Worm (Caenorhabditis elegans) whole organism, midembryonic: ENCODE data around the gene C14A11.2.

ENCODE experiments used
- T22C8.4 ChIP-seq: fragments of 200-800 bp; sonication (Bioruptor generic); IDR thresholded peaks from 2 replicates; pipeline ENCODE4 v1.3.6; 2022; ENCODE audit warnings: missing genetic modification characterization, missing compliant biosample characterization
- cog-1 ChIP-seq: sonication (generic microtip); optimal IDR thresholded peaks from 2 replicates; lab custom pipeline; 2016; ENCODE audit warnings: missing genetic modification characterization, missing compliant biosample characterization
- flt-1 ChIP-seq: fragments of 200-800 bp; sonication (Bioruptor generic); IDR thresholded peaks from 2 replicates; pipeline ENCODE4 v1.3.6; 2022; ENCODE audit warnings: missing genetic modification characterization, missing compliant biosample characterization
- klf-2 ChIP-seq: fragments of 200-800 bp; sonication (Bioruptor generic); conservative IDR thresholded peaks from 2 replicates; pipeline ENCODE4 v1.3.6; 2022; ENCODE audit warnings: missing genetic modification reagents, missing genetic modification characterization, missing compliant biosample characterization
- med-1 ChIP-seq: sonication (generic microtip); optimal IDR thresholded peaks from 2 replicates; lab custom pipeline; 2017; ENCODE audit warnings: missing genetic modification characterization, mild to moderate bottlenecking, missing compliant biosample characterization, antibody characterized with exemption, missing genetic modification reagents; ENCODE audit not compliant: insufficient read depth
- ref-1 ChIP-seq: fragments of 200-800 bp; sonication (Bioruptor generic); conservative IDR thresholded peaks from 2 replicates; pipeline ENCODE4 v1.3.6; 2022; ENCODE audit warnings: missing genetic modification reagents, missing genetic modification characterization, missing compliant biosample characterization
- tab-1 ChIP-seq: fragments of 200-800 bp; sonication (Bioruptor generic); IDR thresholded peaks from 2 replicates; pipeline ENCODE4 v1.3.6; 2022; ENCODE audit warnings: missing genetic modification characterization, missing compliant biosample characterization
- ztf-23 ChIP-seq: fragments of 200-800 bp; sonication (Bioruptor generic); IDR thresholded peaks from 2 replicates; pipeline ENCODE4 v1.3.6; 2022; ENCODE audit warnings: missing genetic modification reagents, missing genetic modification characterization, missing compliant biosample characterization
- ztf-29 ChIP-seq: fragments of 200-800 bp; sonication (Bioruptor generic); IDR thresholded peaks from 2 replicates; pipeline ENCODE4 v1.3.6; 2022; ENCODE audit warnings: missing genetic modification reagents, missing genetic modification characterization, missing compliant biosample characterization

C14A11.2 gene

DNA sequence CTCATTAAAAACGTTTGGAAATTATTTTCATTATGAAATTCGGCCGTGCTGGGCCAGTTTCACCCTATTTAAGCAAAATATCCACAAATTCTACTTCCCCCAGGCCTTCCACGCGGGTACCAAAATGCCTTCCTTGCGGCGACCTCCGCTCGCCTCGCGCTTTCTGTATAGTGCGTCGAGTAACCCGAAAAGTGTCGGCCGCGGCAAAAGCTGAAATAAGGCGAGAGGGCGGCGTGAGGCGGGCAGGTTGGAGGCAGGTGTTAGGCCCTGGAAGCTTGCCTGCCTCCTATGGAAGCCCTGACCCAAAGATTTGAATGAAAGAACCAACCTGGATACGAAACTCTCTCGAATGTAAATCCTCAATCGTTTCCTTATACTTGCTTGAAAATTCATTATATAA, 23.4 kb downstream of the C14A11.2 start:
- TF ChIP-seq ztf-23 (GFP tag; lab: Robert Waterston, UW): no peak

DNA sequence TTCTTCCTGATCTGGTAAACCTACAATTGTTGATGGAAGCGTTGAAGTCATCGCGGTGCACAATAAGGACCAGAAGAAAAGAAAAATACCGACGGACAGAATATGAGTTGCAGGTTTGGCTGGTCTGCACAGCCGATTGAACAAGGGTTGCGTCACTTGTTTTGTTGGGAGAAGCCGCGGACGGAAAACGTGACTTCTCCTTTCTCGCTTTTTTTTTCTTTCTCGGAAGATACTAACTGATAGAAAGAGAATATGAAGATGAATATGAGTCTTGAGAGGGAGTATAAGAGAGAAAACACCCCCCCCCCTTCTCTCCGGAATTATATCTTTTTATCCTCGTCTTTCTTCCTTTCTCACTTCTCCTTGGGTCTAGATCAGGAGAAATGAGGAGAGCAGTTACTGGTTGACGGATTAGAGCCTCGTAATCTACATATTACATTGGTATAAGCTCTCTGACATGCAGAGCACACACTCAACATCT, 24.8 kb downstream of the C14A11.2 start, which contains the start of gene ssr-2:
Gene ssr-2 (minus strand): TSS at position 51 of the 481 bp plus-strand sequence.
- TF ChIP-seq ztf-29 (GFP tag; lab: Robert Waterston, UW) (no peak), klf-2 (no peak), med-1 (GFP tag; lab: Kevin White, UChicago) (no peak), ztf-23 (GFP tag; lab: Robert Waterston, UW) (no peak), tab-1 (no peak), flt-1 (no peak), ref-1 (GFP tag; lab: Robert Waterston, UW) (no peak), cog-1 (tag; lab: Kevin White, UChicago) (no peak), T22C8.4 (GFP tag; lab: Robert Waterston, UW) (no peak)

DNA sequence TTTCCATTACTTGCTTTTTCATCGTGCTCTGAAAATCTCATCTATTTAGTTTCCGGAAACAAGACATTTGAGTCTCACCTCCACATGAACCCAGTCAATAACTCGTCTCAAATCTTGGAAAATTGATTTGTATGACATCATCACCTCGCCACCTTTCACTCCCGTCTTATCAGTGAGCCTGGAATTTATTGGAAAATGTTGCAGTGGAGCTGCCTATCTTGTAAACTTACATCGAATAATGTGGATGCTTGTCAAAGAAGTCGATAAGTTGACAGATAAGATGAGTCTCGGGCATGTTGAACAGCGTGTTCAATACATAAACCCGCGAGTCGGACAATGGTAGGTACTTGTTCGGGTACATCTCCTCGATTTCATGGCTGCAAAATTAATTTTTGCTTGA, 33.9 kb downstream of the C14A11.2 start:
- TF ChIP-seq T22C8.4 (GFP tag; lab: Robert Waterston, UW) (no peak), ztf-23 (GFP tag; lab: Robert Waterston, UW) (no peak), ztf-29 (GFP tag; lab: Robert Waterston, UW) (no peak), klf-2 (no peak), med-1 (GFP tag; lab: Kevin White, UChicago) (no peak), tab-1 (no peak), cog-1 (tag; lab: Kevin White, UChicago) (no peak)

DNA sequence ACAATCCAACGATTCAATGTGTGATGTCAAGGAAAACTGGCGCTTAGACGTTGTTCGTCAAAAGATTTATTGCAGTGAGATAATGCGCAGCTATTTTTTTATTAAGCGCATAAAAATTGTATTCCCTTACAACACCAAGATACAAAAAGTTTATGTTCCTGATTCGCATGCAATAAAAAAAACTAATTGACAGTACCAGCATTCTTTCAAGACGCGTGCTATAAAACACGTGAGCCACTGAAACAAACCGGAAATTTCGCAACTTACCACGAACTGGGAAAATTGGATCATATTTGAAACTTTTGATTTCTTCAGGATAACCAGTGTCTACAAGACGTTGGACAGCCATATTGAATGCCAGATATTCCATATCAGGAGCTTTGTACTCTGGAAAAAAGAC, 34.6 kb downstream of the C14A11.2 start:
- TF ChIP-seq ztf-29 (GFP tag; lab: Robert Waterston, UW): no peak
- no peak for TF ChIP-seq med-1 (GFP tag; lab: Kevin White, UChicago)
- TF ChIP-seq tab-1: no peak
- TF ChIP-seq T22C8.4 (GFP tag; lab: Robert Waterston, UW): no peak
- TF ChIP-seq klf-2: no peak
- TF ChIP-seq ref-1 (GFP tag; lab: Robert Waterston, UW): no peak
- TF ChIP-seq flt-1: no peak
- TF ChIP-seq cog-1 (tag; lab: Kevin White, UChicago): no peak
- no peak for TF ChIP-seq ztf-23 (GFP tag; lab: Robert Waterston, UW)

DNA sequence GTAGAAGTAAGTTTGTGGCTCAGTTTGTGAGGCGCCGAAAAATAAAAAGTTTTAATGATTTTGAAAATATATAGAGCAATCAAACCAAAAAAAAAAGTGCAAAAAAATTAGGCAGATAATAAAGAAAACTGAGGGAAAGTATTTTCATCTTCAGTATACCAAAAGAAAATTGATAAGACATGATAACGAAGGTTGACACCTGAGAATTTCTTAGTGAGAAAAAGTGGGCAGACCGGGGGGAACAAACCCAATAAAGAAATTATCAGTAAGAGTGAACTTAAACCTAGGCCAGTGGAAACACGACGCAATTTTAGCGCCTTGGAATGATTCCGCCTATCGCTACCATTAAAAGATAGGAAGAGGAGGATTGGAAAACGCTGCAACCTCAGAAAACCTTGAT, 35.7 kb downstream of the C14A11.2 start:
- TF ChIP-seq tab-1 (no peak), flt-1 (no peak), klf-2 (no peak), cog-1 (tag; lab: Kevin White, UChicago) (no peak), ztf-23 (GFP tag; lab: Robert Waterston, UW) (no peak), med-1 (GFP tag; lab: Kevin White, UChicago) (no peak), ztf-29 (GFP tag; lab: Robert Waterston, UW) (no peak)

DNA sequence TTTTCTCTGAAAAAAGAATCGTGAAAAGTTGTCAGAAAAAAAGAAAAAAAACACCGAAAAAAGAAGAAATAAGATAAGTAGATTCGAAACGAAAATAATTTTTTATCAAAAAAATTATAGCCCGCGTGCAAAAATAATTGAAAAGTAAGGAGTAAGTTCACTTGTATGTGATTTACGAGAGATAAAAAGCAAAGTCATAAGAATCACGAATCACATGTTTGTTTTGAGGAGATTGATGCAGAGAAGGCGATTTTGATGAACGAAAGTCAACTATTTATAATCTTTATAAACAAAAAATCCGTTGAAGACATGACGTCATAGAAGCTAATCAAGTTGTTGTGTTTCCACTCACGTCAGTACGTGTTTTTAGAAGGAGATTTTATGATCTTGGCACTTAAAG, 37.4 kb downstream of the C14A11.2 start, which contains the start of gene Y71H10B.1:
Gene Y71H10B.1 (minus strand): TSS at position 6 of the 400 bp plus-strand sequence.
- TF ChIP-seq klf-2: no peak
- no peak for TF ChIP-seq ref-1 (GFP tag; lab: Robert Waterston, UW)
- no peak for TF ChIP-seq ztf-29 (GFP tag; lab: Robert Waterston, UW)
- TF ChIP-seq flt-1: no peak
- TF ChIP-seq cog-1 (tag; lab: Kevin White, UChicago): no peak
- TF ChIP-seq tab-1: no peak
- no peak for TF ChIP-seq med-1 (GFP tag; lab: Kevin White, UChicago)
- TF ChIP-seq T22C8.4 (GFP tag; lab: Robert Waterston, UW): no peak
- no peak for TF ChIP-seq ztf-23 (GFP tag; lab: Robert Waterston, UW)

DNA sequence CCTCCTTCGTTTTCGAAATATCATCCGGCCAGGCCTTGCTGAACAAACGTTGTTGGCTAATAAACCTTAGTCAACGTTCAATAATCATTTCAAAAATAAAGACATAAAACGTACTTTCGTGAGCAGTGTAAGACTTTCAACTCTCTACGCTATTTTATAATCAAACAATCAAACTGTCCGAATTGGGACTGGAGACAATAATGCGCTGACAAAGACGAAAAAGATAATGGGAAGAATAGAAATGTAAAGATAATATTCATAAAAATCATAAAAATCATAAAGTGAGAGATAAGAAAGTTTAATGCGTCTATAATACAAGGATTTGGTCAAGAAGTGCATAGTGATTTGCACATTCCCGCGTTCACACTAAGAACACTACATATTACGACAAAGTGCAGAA, 38.8 kb downstream of the C14A11.2 start:
- TF ChIP-seq ref-1 (GFP tag; lab: Robert Waterston, UW) (no peak), ztf-29 (GFP tag; lab: Robert Waterston, UW) (no peak), klf-2 (no peak), flt-1 (no peak), ztf-23 (GFP tag; lab: Robert Waterston, UW) (no peak), T22C8.4 (GFP tag; lab: Robert Waterston, UW) (no peak), cog-1 (tag; lab: Kevin White, UChicago) (no peak), tab-1 (no peak), med-1 (GFP tag; lab: Kevin White, UChicago) (no peak)

DNA sequence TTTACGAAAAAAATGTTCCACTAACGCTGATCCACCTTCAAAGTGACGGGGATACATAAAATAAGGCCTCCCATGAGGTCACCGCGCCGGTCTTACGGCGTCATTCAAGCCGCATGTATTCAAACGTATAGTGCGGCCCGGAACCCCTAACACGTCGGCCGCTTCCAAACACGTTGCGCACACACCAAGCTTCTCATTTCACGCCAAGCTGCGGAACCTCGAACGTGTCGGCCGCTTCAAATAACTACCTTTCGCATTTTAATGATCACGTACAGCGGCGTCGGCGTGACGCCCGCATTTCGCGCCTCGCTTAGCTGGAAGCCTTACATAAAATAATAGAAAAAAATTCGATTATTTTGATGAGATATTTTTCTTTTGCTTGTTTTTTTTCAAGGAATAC, 40.6 kb downstream of the C14A11.2 start:
- no peak for TF ChIP-seq T22C8.4 (GFP tag; lab: Robert Waterston, UW)
- TF ChIP-seq ztf-29 (GFP tag; lab: Robert Waterston, UW): no peak
- TF ChIP-seq tab-1: no peak
- TF ChIP-seq cog-1 (tag; lab: Kevin White, UChicago): no peak
- no peak for TF ChIP-seq ref-1 (GFP tag; lab: Robert Waterston, UW)
- no peak for TF ChIP-seq med-1 (GFP tag; lab: Kevin White, UChicago)
- no peak for TF ChIP-seq flt-1
- no peak for TF ChIP-seq klf-2

DNA sequence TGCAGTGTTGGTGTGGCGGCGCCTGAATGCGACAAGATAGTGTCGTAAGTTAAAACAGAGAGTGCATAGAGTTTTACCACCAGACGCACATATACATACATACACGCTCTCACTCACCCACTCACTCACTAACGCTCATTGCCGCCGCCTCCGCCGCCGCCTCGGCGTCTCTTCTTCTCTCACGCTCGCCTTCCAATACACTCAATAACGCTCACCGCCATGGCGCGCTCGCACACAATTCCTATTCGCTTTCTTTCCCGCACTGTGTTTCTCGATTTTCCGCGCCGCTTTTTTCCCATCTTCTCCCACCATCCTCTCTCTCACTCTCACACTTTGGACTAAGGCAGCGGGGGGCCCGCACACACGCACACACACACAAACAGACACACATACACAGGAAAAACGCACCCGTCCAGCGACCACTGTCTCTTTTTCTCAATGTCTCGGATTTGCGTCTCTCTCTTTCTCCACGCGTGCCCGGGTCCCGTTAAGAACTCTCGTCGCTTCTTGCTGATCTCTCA, 49.5 kb downstream of the C14A11.2 start, which contains the start of gene kin-29:
Gene kin-29 (minus strand): TSS at position 51 of the 521 bp plus-strand sequence.
- TF ChIP-seq T22C8.4 (GFP tag; lab: Robert Waterston, UW) (no peak), klf-2 (no peak), cog-1 (tag; lab: Kevin White, UChicago) (peak; percentile 73), flt-1 (peak; percentile 43; the same call in 1 of the 2 replicates), ztf-29 (GFP tag; lab: Robert Waterston, UW) (peak; percentile 50), tab-1 (peak; percentile 14; the same call in 1 of the 2 replicates), ref-1 (GFP tag; lab: Robert Waterston, UW) (0 out of 2 replicates have a peak, but pooled peaks have one; percentile 32)

DNA sequence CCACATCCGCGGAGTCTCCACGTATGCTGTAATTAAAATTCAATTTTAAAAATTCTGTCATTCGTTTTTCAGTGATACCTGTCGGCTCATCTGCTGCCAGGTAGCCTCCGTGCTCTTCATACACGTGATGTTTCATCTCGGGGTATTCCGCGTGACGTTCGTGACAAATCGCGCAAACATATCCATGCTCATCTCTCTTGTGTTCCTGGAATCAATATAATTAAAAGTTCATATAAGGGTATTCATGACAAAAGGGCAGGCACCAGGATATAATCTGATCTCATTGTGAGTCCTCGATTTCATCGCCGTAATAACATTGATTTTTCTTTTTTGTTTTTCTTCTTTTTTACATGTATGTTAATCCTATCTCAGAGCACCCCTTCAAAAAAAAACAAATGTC, 51.1 kb downstream of the C14A11.2 start:
- no peak for TF ChIP-seq ztf-23 (GFP tag; lab: Robert Waterston, UW)
- TF ChIP-seq klf-2: no peak
- no peak for TF ChIP-seq ref-1 (GFP tag; lab: Robert Waterston, UW)
- TF ChIP-seq cog-1 (tag; lab: Kevin White, UChicago): no peak
- no peak for TF ChIP-seq T22C8.4 (GFP tag; lab: Robert Waterston, UW)
- no peak for TF ChIP-seq tab-1
- no peak for TF ChIP-seq flt-1
- no peak for TF ChIP-seq ztf-29 (GFP tag; lab: Robert Waterston, UW)
